Worm (Caenorhabditis elegans): Measurements from ENCODE around the gene srj-33.

ce11 chrV:9924389-9924788, 12.9 kb downstream of the srj-33 start:
- TF ChIP-seq nhr-120 (GFP tag; IDR thresholded peaks at IDR 0.05) (no peak), pbrm-1 (GFP tag; IDR thresholded peaks at IDR 0.05) (no peak), F22D6.2 (tag; optimal IDR thresholded peaks at IDR 0.05) (no peak), F39B2.1 (GFP tag; IDR thresholded peaks at IDR 0.05) (no peak), pha-4 (tag; optimal IDR thresholded peaks at IDR 0.05) (no peak), egrh-3 (GFP tag; IDR thresholded peaks at IDR 0.05) (no peak), aptf-2 (GFP tag; conservative IDR thresholded peaks at IDR 0.05) (no peak), F33H1.4 (GFP tag; IDR thresholded peaks at IDR 0.05) (no peak), lin-26 (GFP tag; IDR thresholded peaks at IDR 0.05) (no peak), hsf-1 (GFP tag; IDR thresholded peaks at IDR 0.05) (no peak), D2030.7 (GFP tag; IDR thresholded peaks at IDR 0.05) (no peak), mxl-1 (tag; optimal IDR thresholded peaks at IDR 0.05) (no peak), ZK185.1 (tag; optimal IDR thresholded peaks at IDR 0.05; ENCODE audit: poor library complexity, severe bottlenecking) (no peak)

Measured in whole organism, young adult.